Worm (Caenorhabditis elegans) whole organism, young adult: Measurements from ENCODE around the gene C55A6.1.

Experiments used
- F57C9.4 ChIP-seq: sonication (generic microtip); optimal IDR thresholded peaks from 2 replicates; lab custom pipeline; 2017; ENCODE audit warnings: mild to moderate bottlenecking, missing genetic modification characterization, missing compliant biosample characterization
- ceh-27 ChIP-seq: fragments of 200-800 bp; sonication (Bioruptor generic); optimal IDR thresholded peaks from 2 replicates; lab custom pipeline; 2018; ENCODE audit warnings: mild to moderate bottlenecking, missing genetic modification characterization, moderate library complexity, missing compliant biosample characterization
- efl-1 ChIP-seq: fragments of 150-350 bp; optimal IDR thresholded peaks from 2 replicates; lab custom pipeline; 2014; ENCODE audit warnings: missing biosample characterization, missing genetic modification reagents, missing genetic modification characterization
- nfya-2 ChIP-seq: fragments of 200-800 bp; sonication (Bioruptor generic); IDR thresholded peaks from 2 replicates; pipeline ENCODE4 v1.3.6; 2022; ENCODE audit warnings: missing genetic modification reagents, missing genetic modification characterization, missing compliant biosample characterization
- tbp1 ChIP-seq: fragments of 200-800 bp; sonication (Bioruptor generic); optimal IDR thresholded peaks from 2 replicates; lab custom pipeline; 2018; ENCODE audit warnings: mild to moderate bottlenecking, missing genetic modification characterization, missing compliant biosample characterization
- tlf-1 ChIP-seq: fragments of 200-800 bp; sonication (Bioruptor generic); optimal IDR thresholded peaks from 2 replicates; lab custom pipeline; 2018; ENCODE audit warnings: mild to moderate bottlenecking, missing genetic modification characterization, missing compliant biosample characterization
- unc-130 ChIP-seq: sonication (generic microtip); optimal IDR thresholded peaks from 2 replicates; lab custom pipeline; 2016; ENCODE audit warnings: missing genetic modification reagents, missing genetic modification characterization, missing compliant biosample characterization

DNA sequence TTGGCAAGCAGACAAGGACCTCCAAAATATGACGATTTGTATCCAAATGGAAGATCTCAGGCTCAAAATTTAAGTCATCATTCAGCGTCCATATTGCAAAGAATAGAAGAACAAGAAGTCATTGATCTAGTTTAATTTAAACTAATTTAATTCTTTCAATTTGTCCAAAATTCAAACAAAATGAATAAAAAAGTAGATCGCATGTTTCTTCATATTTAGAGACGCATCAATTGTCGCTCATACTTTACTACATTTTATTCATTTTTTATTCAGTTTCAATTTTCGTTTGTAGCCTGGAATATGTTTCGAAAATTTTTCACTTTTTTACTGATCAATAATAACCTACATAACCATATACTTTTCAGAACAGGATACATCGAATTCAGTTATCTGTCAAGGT is 12.3 kb downstream of the C55A6.1 start, which contains the start of gene T11F9.21:
- no peak for TF ChIP-seq tlf-1 (GFP tag; lab: Kevin White, UChicago)
- TF ChIP-seq F57C9.4 (tag; lab: Kevin White, UChicago): no peak
- no peak for TF ChIP-seq ceh-27 (GFP tag; lab: Kevin White, UChicago)
- no peak for TF ChIP-seq nfya-2 (GFP tag; lab: Robert Waterston, UW)
- no peak for TF ChIP-seq efl-1
- no peak for TF ChIP-seq unc-130 (GFP tag; lab: Kevin White, UChicago)
- no peak for TF ChIP-seq tbp1
